Worm (Caenorhabditis elegans): Measurements from ENCODE around the gene F22H10.1.

- TF ChIP-seq ceh-82 (tag; optimal IDR thresholded peaks at IDR 0.05) (no peak), fos-1 (tag; optimal IDR thresholded peaks at IDR 0.05) (no peak), ztf-1 (GFP tag; conservative IDR thresholded peaks at IDR 0.05) (no peak), skn-1 (tag; optimal IDR thresholded peaks at IDR 0.05) (no peak), lsy-2 (tag; optimal IDR thresholded peaks at IDR 0.05) (no peak), R02D3.7 (tag; optimal IDR thresholded peaks at IDR 0.05) (no peak)
Observed at ce11 chrX:16658309-16658708, 43.9 kb upstream of the F22H10.1 start.
